Worm (Caenorhabditis elegans) whole organism, L3 larva: ENCODE data around the gene rme-2.
"Not testable (repeated sequence)": the region's sequence is repeated elsewhere in the genome, so short reads cannot be mapped to it uniquely, and the experiment has no call there.

Experiments used
- R02D3.7 ChIP-seq: fragments of 150-350 bp; optimal IDR thresholded peaks from 2 replicates; lab custom pipeline; 2014; ENCODE audit warnings: missing biosample characterization, missing genetic modification characterization
- ZK546.5 ChIP-seq: sonication (generic microtip); optimal IDR thresholded peaks from 2 replicates; lab custom pipeline; 2017; ENCODE audit warnings: missing biosample characterization, missing genetic modification characterization
- ceh-28 ChIP-seq: fragments of 150-350 bp; optimal IDR thresholded peaks from 2 replicates; lab custom pipeline; 2014; ENCODE audit warnings: missing biosample characterization, missing genetic modification reagents, missing genetic modification characterization
- ceh-9 ChIP-seq: sonication (generic microtip); optimal IDR thresholded peaks from 2 replicates; lab custom pipeline; 2018; ENCODE audit warnings: missing biosample characterization, missing genetic modification characterization
- daf-12 ChIP-seq: fragments of 150-350 bp; optimal IDR thresholded peaks from 2 replicates; lab custom pipeline; 2014; ENCODE audit warnings: missing biosample characterization, missing genetic modification reagents, missing genetic modification characterization
- egl-27 ChIP-seq: sonication (generic microtip); optimal IDR thresholded peaks from 4 replicates; lab custom pipeline; 2017; ENCODE audit warnings: missing biosample characterization, missing genetic modification reagents, missing genetic modification characterization
- egl-5 ChIP-seq: fragments of 150-350 bp; optimal IDR thresholded peaks from 2 replicates; lab custom pipeline; 2017; ENCODE audit warnings: missing biosample characterization, missing genetic modification reagents, missing genetic modification characterization, inconsistent platforms
- elt-1 ChIP-seq: fragments of 150-350 bp; optimal IDR thresholded peaks from 2 replicates; lab custom pipeline; 2014; ENCODE audit warnings: missing biosample characterization, missing genetic modification characterization
- elt-2 ChIP-seq: sonication (generic microtip); optimal IDR thresholded peaks from 2 replicates; lab custom pipeline; 2016; ENCODE audit warnings: missing genetic modification reagents, mild to moderate bottlenecking, missing genetic modification characterization, missing compliant biosample characterization
- elt-3 ChIP-seq, 3 experiments: fragments of 150-350 bp in 1 of 3; sonication (generic microtip) in 2 of 3; optimal IDR thresholded peaks; 2 replicates in 2 of 3; 4 replicates in 1 of 3; lab custom pipeline; 2014 to 2017; ENCODE audit warnings: missing biosample characterization in 3 of 3, missing genetic modification characterization in 3 of 3
- eor-1 ChIP-seq, 2 experiments: fragments of 150-350 bp; optimal IDR thresholded peaks; 2 replicates each; lab custom pipeline; 2014 to 2018; ENCODE audit warnings: missing biosample characterization in 2 of 2, missing genetic modification characterization in 2 of 2
- fkh-2 ChIP-seq: fragments of 150-350 bp; optimal IDR thresholded peaks from 2 replicates; lab custom pipeline; 2014; ENCODE audit warnings: missing biosample characterization, missing genetic modification reagents, missing genetic modification characterization
- fos-1 ChIP-seq: fragments of 150-350 bp; optimal IDR thresholded peaks from 2 replicates; lab custom pipeline; 2014; ENCODE audit warnings: missing biosample characterization, missing genetic modification characterization
- jun-1 ChIP-seq: fragments of 150-350 bp; optimal IDR thresholded peaks from 2 replicates; lab custom pipeline; 2014; ENCODE audit warnings: missing biosample characterization, missing genetic modification reagents, missing genetic modification characterization
- lin-15B ChIP-seq: fragments of 150-350 bp; optimal IDR thresholded peaks from 2 replicates; lab custom pipeline; 2014; ENCODE audit warnings: missing biosample characterization, missing genetic modification characterization
- lsy-12 ChIP-seq: sonication (generic microtip); optimal IDR thresholded peaks from 2 replicates; lab custom pipeline; 2016; ENCODE audit warnings: mild to moderate bottlenecking, missing genetic modification characterization, missing compliant biosample characterization
- mdl-1 ChIP-seq: fragments of 150-350 bp; optimal IDR thresholded peaks from 2 replicates; lab custom pipeline; 2014; ENCODE audit warnings: missing biosample characterization, missing genetic modification characterization
- nhr-12 ChIP-seq: fragments of 150-350 bp; optimal IDR thresholded peaks from 2 replicates; lab custom pipeline; 2014; ENCODE audit warnings: missing biosample characterization, missing genetic modification characterization
- nhr-23 ChIP-seq: fragments of 150-350 bp; optimal IDR thresholded peaks from 2 replicates; lab custom pipeline; 2014; ENCODE audit warnings: missing biosample characterization, missing genetic modification reagents, missing genetic modification characterization
- nhr-237 ChIP-seq: fragments of 150-350 bp; optimal IDR thresholded peaks from 2 replicates; lab custom pipeline; 2014; ENCODE audit warnings: missing biosample characterization, missing genetic modification characterization
- nhr-28 ChIP-seq: fragments of 150-350 bp; optimal IDR thresholded peaks from 2 replicates; lab custom pipeline; 2014; ENCODE audit warnings: missing biosample characterization, missing genetic modification characterization
- nhr-43 ChIP-seq: sonication (generic microtip); optimal IDR thresholded peaks from 2 replicates; lab custom pipeline; 2016; ENCODE audit warnings: mild to moderate bottlenecking, missing genetic modification characterization, missing compliant biosample characterization; ENCODE audit not compliant: poor library complexity, severe bottlenecking
- nhr-76 ChIP-seq: fragments of 150-350 bp; sonication (generic microtip); optimal IDR thresholded peaks from 5 replicates; lab custom pipeline; 2014; ENCODE audit warnings: missing biosample characterization, missing genetic modification characterization
- nhr-77 ChIP-seq: fragments of 150-350 bp; optimal IDR thresholded peaks from 2 replicates; lab custom pipeline; 2014; ENCODE audit warnings: missing biosample characterization, missing genetic modification characterization
- pha-4 ChIP-seq: fragments of 150-350 bp; optimal IDR thresholded peaks from 2 replicates; lab custom pipeline; 2014; ENCODE audit warnings: missing biosample characterization, missing genetic modification reagents, missing genetic modification characterization
- pqm-1 ChIP-seq: fragments of 150-350 bp; optimal IDR thresholded peaks from 2 replicates; lab custom pipeline; 2017; ENCODE audit warnings: missing biosample characterization, missing genetic modification characterization, inconsistent platforms
- skn-1 ChIP-seq: fragments of 150-350 bp; optimal IDR thresholded peaks from 2 replicates; lab custom pipeline; 2014; ENCODE audit warnings: missing biosample characterization, missing genetic modification characterization
- unc-39 ChIP-seq: sonication (generic microtip); optimal IDR thresholded peaks from 4 replicates; lab custom pipeline; 2017; ENCODE audit warnings: missing biosample characterization, missing genetic modification characterization
- unc-62 ChIP-seq: fragments of 150-350 bp; sonication (generic microtip); optimal IDR thresholded peaks from 4 replicates; lab custom pipeline; 2014; ENCODE audit warnings: missing biosample characterization, missing genetic modification reagents, missing genetic modification characterization
- zag-1 ChIP-seq: fragments of 150-350 bp; optimal IDR thresholded peaks from 2 replicates; lab custom pipeline; 2014; ENCODE audit warnings: missing biosample characterization, missing genetic modification characterization
- ztf-4 ChIP-seq: fragments of 150-350 bp; optimal IDR thresholded peaks from 2 replicates; lab custom pipeline; 2014; ENCODE audit warnings: missing biosample characterization, missing genetic modification characterization

The rme-2 gene

DNA sequence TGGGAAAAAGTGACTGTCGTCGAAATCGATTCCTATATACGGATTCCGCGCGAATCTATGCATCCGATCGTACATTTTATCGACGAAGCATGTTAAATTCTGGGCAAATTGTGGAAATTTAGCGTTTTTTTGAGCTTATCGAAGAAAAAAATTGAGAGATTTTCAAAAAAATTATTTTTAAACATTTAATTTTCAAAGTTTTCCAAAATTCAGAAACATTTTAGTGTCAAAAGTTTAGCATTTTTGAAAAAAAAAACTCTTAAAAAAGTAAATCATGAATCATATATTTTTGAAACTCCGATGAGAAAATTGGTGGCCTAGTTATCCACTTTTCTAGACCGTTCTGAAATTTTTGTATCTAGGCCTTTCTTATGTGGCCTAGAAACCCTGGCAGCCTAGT is 21.2 kb downstream of the rme-2 start, which contains the start of gene B0273.115:
B0273.115 (minus strand) TSS at position 101 of the 400 bp plus-strand sequence.
- not testable (repeated sequence) for TF ChIP-seq nhr-28; nhr-23 (tag; lab: Kevin White, UChicago); elt-3 (tag; optimal IDR thresholded peaks at IDR 0.05; lab: Kevin White, UChicago)

DNA sequence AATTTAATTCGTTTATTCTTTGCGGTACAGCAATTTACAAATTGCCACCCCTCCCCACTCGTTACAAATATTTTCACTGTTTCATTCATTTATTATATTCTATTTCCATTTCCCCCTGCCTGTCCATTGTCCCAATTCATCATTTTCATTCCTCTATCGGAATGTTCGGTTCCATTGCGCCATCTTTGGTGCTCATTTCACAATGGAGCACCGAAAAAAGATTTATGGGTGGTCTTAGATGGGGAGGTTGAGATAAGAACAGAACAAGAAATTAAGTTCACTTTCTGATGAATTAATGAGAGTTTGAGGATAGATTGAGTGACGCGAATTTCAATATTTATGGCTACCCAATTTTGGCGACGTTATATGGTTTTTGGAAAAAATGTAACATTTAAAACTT is 22.4 kb downstream of the rme-2 start:
- TF ChIP-seq daf-12 (tag; lab: Kevin White, UChicago): no peak
- no peak for TF ChIP-seq elt-2
- no peak for TF ChIP-seq lin-15B (tag; lab: Kevin White, UChicago)
- TF ChIP-seq pqm-1 (tag; lab: Kevin White, UChicago): no peak
- no peak for TF ChIP-seq nhr-12 (tag; lab: Kevin White, UChicago)
- TF ChIP-seq unc-39 (tag; lab: Kevin White, UChicago): no peak
- TF ChIP-seq pha-4: no peak
- no peak for TF ChIP-seq mdl-1 (tag; lab: Kevin White, UChicago)
- no peak for TF ChIP-seq jun-1 (tag; lab: Kevin White, UChicago)

DNA sequence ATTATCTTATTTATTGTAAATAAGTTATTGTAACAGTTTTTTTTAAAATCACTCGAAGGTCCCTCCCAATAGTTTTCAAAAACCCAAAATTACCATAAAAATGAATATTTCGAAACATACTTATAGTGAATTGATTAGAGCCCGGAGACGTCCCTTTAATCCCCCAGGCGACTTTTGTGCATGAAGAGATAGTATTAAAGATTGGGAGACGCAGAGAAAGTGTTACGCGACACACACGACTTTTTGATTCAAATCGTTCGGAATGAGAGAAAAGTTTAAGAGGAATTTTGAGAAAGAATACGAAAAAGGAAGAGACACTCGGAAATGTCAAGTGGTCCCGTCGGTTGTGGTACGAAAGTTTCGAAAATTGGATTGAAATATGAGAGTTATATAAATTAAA is 23.3 kb downstream of the rme-2 start:
- no peak for TF ChIP-seq R02D3.7 (tag; lab: Kevin White, UChicago)
- no peak for TF ChIP-seq nhr-237 (tag; lab: Kevin White, UChicago)
- no peak for TF ChIP-seq ztf-4 (tag; lab: Kevin White, UChicago)
- TF ChIP-seq ceh-9 (tag; lab: Kevin White, UChicago): no peak
- TF ChIP-seq mdl-1 (tag; lab: Kevin White, UChicago): no peak
- TF ChIP-seq nhr-28: no peak
- no peak for TF ChIP-seq lsy-12 (tag; lab: Kevin White, UChicago)
- TF ChIP-seq pqm-1 (tag; lab: Kevin White, UChicago): no peak
- no peak for TF ChIP-seq nhr-77

DNA sequence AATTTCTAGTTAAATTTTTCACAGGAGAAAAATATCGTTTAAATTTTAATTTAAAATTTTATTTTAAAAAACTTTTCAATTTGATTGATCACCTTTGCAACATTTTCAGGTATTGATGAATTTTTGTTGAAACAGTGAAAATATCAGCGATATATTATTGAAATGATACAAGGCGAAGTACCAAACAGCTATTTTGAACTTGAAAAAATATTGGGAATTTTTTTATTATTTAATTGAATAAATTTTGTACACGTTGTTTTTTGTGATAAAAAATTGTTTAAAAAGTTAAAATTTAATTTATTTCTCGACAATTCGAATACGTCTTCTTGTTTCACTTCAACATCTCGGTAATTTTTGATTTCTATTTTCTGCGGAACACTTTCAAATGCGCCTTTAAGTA is 23.9 kb downstream of the rme-2 start, which contains the start of gene B0273.1:
B0273.1 (plus strand) TSS at position 301 of the 400 bp plus-strand sequence.
- TF ChIP-seq daf-12 (tag; lab: Kevin White, UChicago) (no peak), elt-1 (tag; lab: Kevin White, UChicago) (no peak), unc-62 (GFP tag; lab: Kevin White, UChicago) (no peak)

DNA sequence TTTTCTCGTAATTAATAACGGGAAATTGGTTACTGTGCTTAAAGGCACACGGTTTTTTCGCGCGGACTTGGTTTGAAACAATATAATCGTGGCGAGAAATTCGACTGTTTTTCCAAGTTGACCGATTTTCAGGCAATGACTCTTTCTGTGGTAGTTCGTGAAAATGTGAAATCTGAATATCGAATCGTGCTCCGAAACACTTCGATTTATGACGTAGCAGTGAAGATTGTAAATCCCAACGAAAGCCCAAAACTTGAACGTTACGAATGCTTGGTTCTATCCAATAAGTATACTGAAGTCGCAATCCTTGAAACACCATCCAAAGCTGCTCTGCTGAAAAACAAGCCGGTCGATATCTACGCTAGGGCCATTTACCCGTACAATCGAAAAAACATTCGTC is 24.3 kb downstream of the rme-2 start:
- no peak for TF ChIP-seq ceh-28 (tag; lab: Kevin White, UChicago)

DNA sequence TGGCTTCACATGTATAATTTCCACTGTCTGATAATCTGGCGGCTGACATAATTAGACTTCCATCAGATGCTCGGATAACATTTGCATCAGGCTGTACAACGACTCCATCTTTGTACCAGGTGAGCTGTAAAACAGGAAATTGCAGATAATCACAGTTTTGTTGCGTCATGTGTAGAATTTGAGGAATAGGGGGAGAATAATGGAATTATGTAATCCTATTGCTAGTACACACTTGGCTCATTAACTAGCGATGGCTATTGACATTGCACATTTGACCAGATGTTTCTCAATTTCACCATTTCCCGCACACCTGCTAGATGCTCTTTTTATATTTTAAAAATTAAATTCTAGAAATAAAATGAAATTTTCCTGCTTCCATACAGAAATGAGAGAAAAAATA is 31.6 kb downstream of the rme-2 start:
- TF ChIP-seq nhr-43 (tag; lab: Kevin White, UChicago) (no peak), elt-1 (tag; lab: Kevin White, UChicago) (no peak), unc-62 (GFP tag; lab: Kevin White, UChicago) (no peak), lin-15B (tag; lab: Kevin White, UChicago) (no peak), ZK546.5 (tag; lab: Kevin White, UChicago) (no peak), ceh-9 (tag; lab: Kevin White, UChicago) (no peak), nhr-28 (no peak), nhr-76 (tag; lab: Kevin White, UChicago) (no peak), egl-27 (tag; lab: Kevin White, UChicago) (no peak), zag-1 (tag; lab: Kevin White, UChicago) (no peak), daf-12 (tag; lab: Kevin White, UChicago) (no peak), jun-1 (tag; lab: Kevin White, UChicago) (no peak), unc-39 (tag; lab: Kevin White, UChicago) (no peak), fos-1 (tag; lab: Kevin White, UChicago) (no peak)

DNA sequence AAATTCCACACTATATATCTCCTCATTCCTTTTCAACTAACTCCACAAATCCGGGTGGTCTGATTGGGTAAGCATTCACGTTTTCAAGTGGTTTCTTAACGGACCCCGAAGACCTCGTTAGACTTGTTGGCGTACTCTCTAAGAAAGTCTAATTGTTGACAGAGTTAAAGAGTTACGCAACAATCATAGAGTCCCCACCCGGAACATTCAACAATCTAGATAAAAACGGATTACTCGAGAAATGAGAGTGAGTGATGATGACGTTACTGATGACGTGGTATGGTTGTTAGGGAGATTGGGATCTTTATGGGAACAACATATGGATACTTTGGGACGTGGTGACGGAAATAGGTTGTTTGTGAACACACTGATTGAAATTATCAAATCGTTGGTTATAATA is 32.8 kb downstream of the rme-2 start:
- TF ChIP-seq skn-1 (tag; lab: Kevin White, UChicago) (no peak), lin-15B (tag; lab: Kevin White, UChicago) (no peak), nhr-76 (tag; lab: Kevin White, UChicago) (no peak), R02D3.7 (tag; lab: Kevin White, UChicago) (no peak), fkh-2 (tag; lab: Kevin White, UChicago) (no peak), eor-1 (tag; optimal IDR thresholded peaks at IDR 0.05; lab: Kevin White, UChicago) (no peak), egl-5 (tag; lab: Kevin White, UChicago) (no peak), fos-1 (tag; lab: Kevin White, UChicago) (no peak), daf-12 (tag; lab: Kevin White, UChicago) (no peak)
